Worm (Caenorhabditis elegans) whole organism, L2 larva: ENCODE data around the gene R148.8.

Experiments
- C34F6.9 ChIP-seq: fragments of 150-350 bp; optimal IDR thresholded peaks from 2 replicates; lab custom pipeline; 2014; ENCODE audit warnings: missing biosample characterization, missing genetic modification characterization
- F13H6.1 ChIP-seq: sonication (generic microtip); optimal IDR thresholded peaks from 2 replicates; lab custom pipeline; 2016; ENCODE audit warnings: missing genetic modification characterization, missing compliant biosample characterization
- R02D3.7 ChIP-seq: fragments of 150-350 bp; optimal IDR thresholded peaks from 2 replicates; lab custom pipeline; 2014; ENCODE audit warnings: missing biosample characterization, missing genetic modification characterization
- Y55F3AM.14 ChIP-seq: fragments of 200-800 bp; sonication (Bioruptor generic); optimal IDR thresholded peaks from 2 replicates; lab custom pipeline; 2018; ENCODE audit warnings: mild to moderate bottlenecking, missing genetic modification characterization, missing compliant biosample characterization
- ZK546.5 ChIP-seq: sonication (generic microtip); optimal IDR thresholded peaks from 2 replicates; lab custom pipeline; 2017; ENCODE audit warnings: missing biosample characterization, missing genetic modification characterization
- alr-1 ChIP-seq: fragments of 150-350 bp; optimal IDR thresholded peaks from 2 replicates; lab custom pipeline; 2014; ENCODE audit warnings: missing biosample characterization, missing genetic modification characterization
- aly-2 ChIP-seq: fragments of 150-350 bp; optimal IDR thresholded peaks from 2 replicates; lab custom pipeline; 2014; ENCODE audit warnings: missing biosample characterization, missing genetic modification characterization
- ceh-16 ChIP-seq: fragments of 150-350 bp; optimal IDR thresholded peaks from 2 replicates; lab custom pipeline; 2014; ENCODE audit warnings: missing biosample characterization, missing genetic modification characterization
- crh-2 ChIP-seq: sonication (generic microtip); optimal IDR thresholded peaks from 2 replicates; lab custom pipeline; 2017; ENCODE audit warnings: missing biosample characterization, missing genetic modification characterization
- dmd-4 ChIP-seq: sonication (generic microtip); optimal IDR thresholded peaks from 2 replicates; lab custom pipeline; 2017; ENCODE audit warnings: missing biosample characterization, missing genetic modification characterization
- egl-27 ChIP-seq: sonication (generic microtip); optimal IDR thresholded peaks from 3 replicates; lab custom pipeline; 2017; ENCODE audit warnings: missing biosample characterization, missing genetic modification reagents, missing genetic modification characterization
- elt-1 ChIP-seq: fragments of 150-350 bp; optimal IDR thresholded peaks from 2 replicates; lab custom pipeline; 2014; ENCODE audit warnings: missing biosample characterization, missing genetic modification characterization
- elt-3 ChIP-seq: sonication (generic microtip); optimal IDR thresholded peaks from 2 replicates; lab custom pipeline; 2017; ENCODE audit warnings: missing biosample characterization, missing genetic modification characterization
- gmeb-1 ChIP-seq: fragments of 150-350 bp; optimal IDR thresholded peaks from 2 replicates; lab custom pipeline; 2014; ENCODE audit warnings: missing biosample characterization, missing genetic modification characterization
- lin-11 ChIP-seq: fragments of 150-350 bp; sonication (generic microtip); optimal IDR thresholded peaks from 2 replicates; lab custom pipeline; 2014; ENCODE audit warnings: missing biosample characterization, missing genetic modification characterization, inconsistent platforms, mixed read lengths
- lin-13 ChIP-seq: fragments of 150-350 bp; optimal IDR thresholded peaks from 2 replicates; lab custom pipeline; 2014; ENCODE audit warnings: missing biosample characterization, missing genetic modification reagents, missing genetic modification characterization
- lin-39 ChIP-seq: fragments of 150-350 bp; optimal IDR thresholded peaks from 2 replicates; lab custom pipeline; 2014; ENCODE audit warnings: missing biosample characterization, missing genetic modification reagents, missing genetic modification characterization
- lsy-2 ChIP-seq, 2 experiments: fragments of 150-350 bp in 1 of 2; sonication (generic microtip) in 1 of 2; optimal IDR thresholded peaks; 2 replicates each; lab custom pipeline; 2014 to 2017; ENCODE audit warnings: missing biosample characterization in 2 of 2, missing genetic modification characterization in 2 of 2
- mab-5 ChIP-seq: fragments of 150-350 bp; optimal IDR thresholded peaks from 2 replicates; lab custom pipeline; 2014; ENCODE audit warnings: missing biosample characterization, missing genetic modification characterization
- mdl-1 ChIP-seq, 2 experiments: fragments of 150-350 bp in 1 of 2; sonication (generic microtip) in 1 of 2; optimal IDR thresholded peaks; 2 replicates each; lab custom pipeline; 2017; ENCODE audit warnings: missing biosample characterization in 2 of 2, missing genetic modification characterization in 2 of 2
- nhr-10 ChIP-seq: sonication (generic microtip); optimal IDR thresholded peaks from 2 replicates; lab custom pipeline; 2017; ENCODE audit warnings: missing biosample characterization, missing genetic modification characterization
- nhr-11 ChIP-seq: fragments of 150-350 bp; optimal IDR thresholded peaks from 2 replicates; lab custom pipeline; 2014; ENCODE audit warnings: missing biosample characterization, missing genetic modification characterization
- nhr-12 ChIP-seq: fragments of 150-350 bp; optimal IDR thresholded peaks from 2 replicates; lab custom pipeline; 2014; ENCODE audit warnings: missing biosample characterization, missing genetic modification characterization
- nhr-129 ChIP-seq: fragments of 150-350 bp; optimal IDR thresholded peaks from 2 replicates; lab custom pipeline; 2014; ENCODE audit warnings: missing biosample characterization, missing genetic modification characterization
- nhr-21 ChIP-seq: fragments of 150-350 bp; optimal IDR thresholded peaks from 2 replicates; lab custom pipeline; 2014; ENCODE audit warnings: missing biosample characterization, missing genetic modification characterization
- nhr-23 ChIP-seq: fragments of 150-350 bp; optimal IDR thresholded peaks from 2 replicates; lab custom pipeline; 2014; ENCODE audit warnings: missing biosample characterization, missing genetic modification reagents, missing genetic modification characterization
- nhr-237 ChIP-seq: fragments of 150-350 bp; optimal IDR thresholded peaks from 2 replicates; lab custom pipeline; 2014; ENCODE audit warnings: missing biosample characterization, missing genetic modification characterization
- nhr-25 ChIP-seq: fragments of 150-350 bp; sonication (generic microtip); optimal IDR thresholded peaks from 3 replicates; lab custom pipeline; 2014; ENCODE audit warnings: missing biosample characterization, missing genetic modification characterization
- nhr-6 ChIP-seq: fragments of 150-350 bp; optimal IDR thresholded peaks from 2 replicates; lab custom pipeline; 2014; ENCODE audit warnings: missing biosample characterization, missing genetic modification characterization
- nhr-77 ChIP-seq: fragments of 150-350 bp; optimal IDR thresholded peaks from 2 replicates; lab custom pipeline; 2014; ENCODE audit warnings: missing biosample characterization, missing genetic modification characterization
- sem-4 ChIP-seq: fragments of 150-350 bp; optimal IDR thresholded peaks from 2 replicates; lab custom pipeline; 2014; ENCODE audit warnings: missing biosample characterization, missing genetic modification reagents, missing genetic modification characterization
- skn-1 ChIP-seq: sonication (generic microtip); optimal IDR thresholded peaks from 2 replicates; lab custom pipeline; 2017; ENCODE audit warnings: missing biosample characterization, missing genetic modification characterization
- sma-3 ChIP-seq: sonication (generic microtip); optimal IDR thresholded peaks from 2 replicates; lab custom pipeline; 2016; ENCODE audit warnings: missing genetic modification reagents, missing genetic modification characterization, missing compliant biosample characterization
- sma-9 ChIP-seq, 2 experiments: fragments of 150-350 bp in 1 of 2; sonication (generic microtip) in 1 of 2; optimal IDR thresholded peaks; 2 replicates each; lab custom pipeline; 2014 to 2016; ENCODE audit warnings: missing genetic modification characterization in 2 of 2, mild to moderate bottlenecking in 1 of 2, missing biosample characterization in 1 of 2, missing compliant biosample characterization in 1 of 2, missing genetic modification reagents in 1 of 2, moderate library complexity in 1 of 2
- snpc-4 ChIP-seq: fragments of 150-350 bp; optimal IDR thresholded peaks from 2 replicates; lab custom pipeline; 2014; ENCODE audit warnings: missing biosample characterization, missing genetic modification characterization
- unc-62 ChIP-seq: fragments of 150-350 bp; optimal IDR thresholded peaks from 2 replicates; lab custom pipeline; 2014; ENCODE audit warnings: missing biosample characterization, missing genetic modification reagents, missing genetic modification characterization
- zag-1 ChIP-seq: fragments of 150-350 bp; optimal IDR thresholded peaks from 2 replicates; lab custom pipeline; 2014; ENCODE audit warnings: missing biosample characterization, missing genetic modification characterization
- ztf-1 ChIP-seq: fragments of 200-800 bp; sonication (Bioruptor generic); conservative IDR thresholded peaks from 2 replicates; pipeline ENCODE4 v1.3.6; 2022; ENCODE audit warnings: missing genetic modification characterization, missing compliant biosample characterization
- ztf-11 ChIP-seq: sonication (generic microtip); optimal IDR thresholded peaks from 2 replicates; lab custom pipeline; 2017; ENCODE audit warnings: missing biosample characterization, missing genetic modification characterization
- ztf-4 ChIP-seq: fragments of 150-350 bp; optimal IDR thresholded peaks from 2 replicates; lab custom pipeline; 2014; ENCODE audit warnings: missing biosample characterization, missing genetic modification characterization

Gene R148.8

DNA sequence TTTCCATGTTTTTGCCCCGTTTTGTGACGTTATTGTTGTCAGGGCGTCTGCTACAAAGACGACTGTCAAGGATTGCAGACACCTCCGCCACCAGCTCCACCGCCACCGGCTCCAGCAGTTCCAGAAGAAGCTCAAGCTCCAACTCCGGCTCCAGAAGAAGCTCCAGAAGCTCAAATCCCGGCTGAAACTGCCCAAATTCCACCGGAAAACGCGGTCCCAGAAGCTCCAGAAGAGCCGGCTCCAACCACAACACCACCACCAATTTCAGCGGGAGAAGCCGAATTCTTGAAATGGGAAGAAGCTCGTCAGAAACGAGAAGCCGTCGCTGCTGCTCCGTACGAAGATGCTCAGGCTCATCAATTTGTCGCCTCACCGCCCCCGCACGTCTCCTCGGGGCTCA lies 14.5 kb upstream of the R148.8 start:
- no peak for TF ChIP-seq ztf-11
- no peak for TF ChIP-seq ceh-16 (tag; lab: Kevin White, UChicago)
- no peak for TF ChIP-seq nhr-77 (tag; lab: Kevin White, UChicago)
- TF ChIP-seq nhr-23 (tag; lab: Kevin White, UChicago): no peak
- no peak for TF ChIP-seq alr-1
- TF ChIP-seq elt-1 (tag; lab: Kevin White, UChicago): no peak
- no peak for TF ChIP-seq C34F6.9
- TF ChIP-seq Y55F3AM.14 (GFP tag; lab: Kevin White, UChicago): no peak
- TF ChIP-seq nhr-21: no peak
- no peak for TF ChIP-seq nhr-237 (tag; lab: Kevin White, UChicago)
- no peak for TF ChIP-seq ZK546.5 (tag; lab: Kevin White, UChicago)
- TF ChIP-seq sma-3 (GFP tag; lab: Kevin White, UChicago): no peak
- TF ChIP-seq crh-2 (tag; lab: Kevin White, UChicago): no peak
- TF ChIP-seq lin-39 (tag; lab: Kevin White, UChicago): no peak
- no peak for TF ChIP-seq ztf-1 (GFP tag; lab: Robert Waterston, UW)
- TF ChIP-seq mab-5: no peak
- no peak for TF ChIP-seq skn-1 (tag; lab: Kevin White, UChicago)
- TF ChIP-seq, all 48 proteins: peak for 0

- TF ChIP-seq nhr-21 (no peak), nhr-11 (tag; lab: Kevin White, UChicago) (no peak), C34F6.9 (no peak)
Measured at ce11 chrIII:3179855-3180254, 11.4 kb upstream of the R148.8 start.

- TF ChIP-seq F13H6.1 (tag; lab: Kevin White, UChicago) (no peak), zag-1 (no peak)
Measured at ce11 chrIII:3183377-3183776, 7.9 kb upstream of the R148.8 start, which contains the start of gene lmtr-5. Gene lmtr-5, plus strand, starts transcription at chrIII:3183677.

DNA sequence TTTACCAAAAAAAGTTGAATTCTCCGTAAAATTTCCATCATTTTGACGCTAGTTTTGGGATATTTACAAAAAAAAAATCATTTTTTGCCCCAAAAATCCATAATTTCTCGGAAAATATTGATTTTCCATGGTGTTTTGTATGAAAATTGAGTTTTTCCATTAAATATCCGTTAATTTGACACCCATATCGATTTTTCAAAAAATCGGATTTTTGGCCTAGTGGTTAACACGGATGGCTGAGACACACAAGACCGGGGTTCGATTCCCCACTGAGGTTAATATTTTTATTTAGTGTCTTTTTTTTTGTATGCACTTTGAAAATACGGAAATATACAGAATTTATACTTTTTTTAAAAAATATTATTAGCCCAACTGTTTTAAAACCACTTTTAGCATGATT lies 6.1 kb upstream of the R148.8 start:
- TF ChIP-seq nhr-21 (no peak), sma-3 (GFP tag; lab: Kevin White, UChicago) (no peak), sma-9 (GFP tag; optimal IDR thresholded peaks at IDR 0.05; lab: Kevin White, UChicago) (no peak), sma-9 (tag; optimal IDR thresholded peaks at IDR 0.05; lab: Kevin White, UChicago) (no peak), unc-62 (GFP tag; lab: Kevin White, UChicago) (no peak), dmd-4 (no peak), F13H6.1 (tag; lab: Kevin White, UChicago) (no peak), nhr-12 (tag; lab: Kevin White, UChicago) (no peak), ztf-4 (tag; lab: Kevin White, UChicago) (no peak), alr-1 (no peak)
- TF ChIP-seq, all 48 proteins: peak for 0

- TF ChIP-seq lin-39 (tag; lab: Kevin White, UChicago): no peak
- no peak for TF ChIP-seq nhr-129 (tag; lab: Kevin White, UChicago)
- no peak for TF ChIP-seq nhr-6 (tag; lab: Kevin White, UChicago)
- no peak for TF ChIP-seq nhr-21
- TF ChIP-seq lin-11 (tag; lab: Kevin White, UChicago): no peak
- TF ChIP-seq R02D3.7 (tag; lab: Kevin White, UChicago): no peak
- TF ChIP-seq ceh-16 (tag; lab: Kevin White, UChicago): no peak
- TF ChIP-seq aly-2 (tag; lab: Kevin White, UChicago): no peak
- no peak for TF ChIP-seq egl-27 (tag; lab: Kevin White, UChicago)
- no peak for TF ChIP-seq ztf-4 (tag; lab: Kevin White, UChicago)
- no peak for TF ChIP-seq alr-1
- no peak for TF ChIP-seq nhr-25 (tag; lab: Kevin White, UChicago)
- TF ChIP-seq zag-1: no peak
- TF ChIP-seq, all 48 proteins: peak for 0
Measured at ce11 chrIII:3185980-3186379, 5.3 kb upstream of the R148.8 start, which contains the start of gene mks-1. Gene mks-1, plus strand, starts transcription at chrIII:3186280.

ce11 chrIII:3188564-3188963 lies 2.7 kb upstream of the R148.8 start:
- TF ChIP-seq ztf-1 (GFP tag; lab: Robert Waterston, UW): no peak
- no peak for TF ChIP-seq lsy-2 (tag; optimal IDR thresholded peaks at IDR 0.05; lab: Kevin White, UChicago)
- TF ChIP-seq nhr-10 (tag; lab: Kevin White, UChicago): no peak
- no peak for TF ChIP-seq unc-62 (GFP tag; lab: Kevin White, UChicago)
- TF ChIP-seq gmeb-1 (tag; lab: Kevin White, UChicago): no peak
- no peak for TF ChIP-seq nhr-12 (tag; lab: Kevin White, UChicago)
- no peak for TF ChIP-seq mdl-1 (tag; optimal IDR thresholded peaks at IDR 0.05; lab: Kevin White, UChicago)
- TF ChIP-seq nhr-77 (tag; lab: Kevin White, UChicago): no peak
- no peak for TF ChIP-seq R02D3.7 (tag; lab: Kevin White, UChicago)
- TF ChIP-seq egl-27 (tag; lab: Kevin White, UChicago): no peak
- no peak for TF ChIP-seq snpc-4 (tag; lab: Kevin White, UChicago)
- TF ChIP-seq nhr-129 (tag; lab: Kevin White, UChicago): no peak
- no peak for TF ChIP-seq lin-13
- no peak for TF ChIP-seq elt-3
- TF ChIP-seq nhr-6 (tag; lab: Kevin White, UChicago): no peak
- TF ChIP-seq zag-1: no peak
- TF ChIP-seq crh-2 (tag; lab: Kevin White, UChicago): no peak
- no peak for TF ChIP-seq nhr-23 (tag; lab: Kevin White, UChicago)
- no peak for TF ChIP-seq sem-4
- TF ChIP-seq ZK546.5 (tag; lab: Kevin White, UChicago): no peak
